Worm (Caenorhabditis elegans): ENCODE measurements around the gene F38A1.13.

DNA sequence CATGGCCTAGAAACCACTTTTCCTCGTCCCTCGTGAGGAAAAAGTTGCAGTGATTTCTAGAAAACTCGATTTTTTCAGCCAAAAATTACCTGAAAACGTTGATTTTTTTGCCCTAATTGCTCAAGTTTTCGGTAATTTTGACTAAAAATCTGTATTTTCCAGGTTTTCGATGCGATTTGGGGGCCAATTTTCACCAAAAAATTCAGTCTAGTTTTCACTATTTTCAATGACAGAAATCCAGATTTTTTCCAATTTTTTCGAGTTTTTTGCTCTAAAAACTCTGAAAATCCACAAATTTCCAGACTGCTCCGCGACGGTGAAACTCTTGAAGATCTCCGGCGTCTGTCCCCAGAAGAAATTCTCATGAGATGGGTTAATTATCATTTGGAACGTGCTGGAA is 24.3 kb downstream of the F38A1.13 start, which contains the start of gene plst-1:
- TF ChIP-seq ama-1 (optimal IDR thresholded peaks at IDR 0.05) (no peak), nfya-1 (tag; optimal IDR thresholded peaks at IDR 0.05) (no peak), npax-4 (tag; optimal IDR thresholded peaks at IDR 0.05) (no peak), fkh-10 (GFP tag; optimal IDR thresholded peaks at IDR 0.05) (no peak), ets-4 (tag; optimal IDR thresholded peaks at IDR 0.05) (no peak), pqm-1 (tag; optimal IDR thresholded peaks at IDR 0.05) (no peak), tbx-2 (tag; optimal IDR thresholded peaks at IDR 0.05) (no peak), hlh-30 (tag; optimal IDR thresholded peaks at IDR 0.05; ENCODE audit: insufficient read depth) (no peak), nhr-11 (tag; optimal IDR thresholded peaks at IDR 0.05) (no peak), ztf-16 (tag; optimal IDR thresholded peaks at IDR 0.05) (no peak), dve-1 (tag; optimal IDR thresholded peaks at IDR 0.05) (no peak), fkh-6 (tag; optimal IDR thresholded peaks at IDR 0.05) (no peak), hlh-8 (tag; optimal IDR thresholded peaks at IDR 0.05) (no peak)

Data from whole organism, late embryonic.